Fruit fly (Drosophila melanogaster): ENCODE results near the gene Naa15-16.
A peak's percentile ranks its signal among the peaks of the same experiment; 100 is the strongest.

The Naa15-16 gene

DNA sequence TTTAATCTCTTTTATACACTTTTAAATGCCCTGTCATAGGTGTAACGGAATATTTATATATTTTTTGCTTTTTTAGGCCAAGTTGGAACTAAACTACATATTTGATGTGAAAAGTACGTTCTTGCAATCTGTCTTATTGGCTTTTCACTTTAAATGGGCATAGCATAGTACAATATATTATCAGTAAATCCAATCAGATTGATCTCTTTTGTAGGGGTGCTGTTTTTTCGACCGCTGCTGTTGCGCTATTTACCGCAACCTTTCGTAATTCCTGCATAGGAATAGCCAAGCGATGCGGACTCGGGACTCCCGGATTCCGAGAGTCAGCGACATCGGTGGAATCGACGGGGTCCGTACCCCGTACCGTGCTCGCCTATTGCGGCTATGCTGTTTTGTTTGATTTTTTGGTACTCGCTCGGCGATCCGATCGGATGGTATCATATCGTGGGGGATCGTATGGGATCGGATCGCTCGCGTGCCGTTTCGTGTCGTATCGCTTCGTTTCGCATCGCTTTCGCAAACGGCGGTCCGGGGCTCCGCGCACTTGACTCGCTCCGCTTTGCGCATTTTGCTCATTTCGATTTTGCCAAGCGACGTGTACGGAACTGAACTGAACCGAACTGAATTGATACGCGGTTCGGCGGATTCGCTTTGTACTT, 18.1 kb downstream of the Naa15-16 start:
- TF ChIP-seq CTCF (optimal IDR thresholded peaks at IDR 0.05) (no peak), CG8478 (optimal IDR thresholded peaks at IDR 0.05) (no peak)

DNA sequence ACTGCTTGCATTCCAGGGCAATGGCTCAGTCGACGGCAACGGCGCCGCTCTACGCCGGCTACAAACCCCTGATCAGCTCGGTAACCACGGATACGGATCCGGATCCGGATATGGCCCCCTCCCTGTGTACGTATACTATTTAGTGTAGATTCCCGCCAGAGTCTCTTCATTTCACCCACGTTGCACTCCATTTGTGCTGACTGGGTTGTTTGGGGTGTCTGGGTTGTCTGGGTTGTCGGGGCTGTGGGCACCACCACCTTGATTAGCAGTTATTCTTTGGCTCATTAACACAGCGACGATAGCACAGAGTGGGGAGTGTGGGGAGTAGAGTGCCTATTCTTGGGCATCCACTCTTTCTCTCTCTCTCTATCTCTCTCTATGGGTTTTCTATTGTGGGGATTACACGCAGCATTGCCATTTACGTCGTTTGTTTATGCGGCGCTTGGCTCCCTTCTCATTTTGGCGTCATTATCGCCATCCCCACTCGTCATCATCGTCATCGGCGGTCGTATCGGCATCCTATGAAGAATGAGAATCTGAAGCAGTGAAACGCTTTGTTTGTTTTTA, 19.1 kb downstream of the Naa15-16 start:
- no peak for TF ChIP-seq CTCF (optimal IDR thresholded peaks at IDR 0.05)
- no peak for TF ChIP-seq CG8478 (optimal IDR thresholded peaks at IDR 0.05)

DNA sequence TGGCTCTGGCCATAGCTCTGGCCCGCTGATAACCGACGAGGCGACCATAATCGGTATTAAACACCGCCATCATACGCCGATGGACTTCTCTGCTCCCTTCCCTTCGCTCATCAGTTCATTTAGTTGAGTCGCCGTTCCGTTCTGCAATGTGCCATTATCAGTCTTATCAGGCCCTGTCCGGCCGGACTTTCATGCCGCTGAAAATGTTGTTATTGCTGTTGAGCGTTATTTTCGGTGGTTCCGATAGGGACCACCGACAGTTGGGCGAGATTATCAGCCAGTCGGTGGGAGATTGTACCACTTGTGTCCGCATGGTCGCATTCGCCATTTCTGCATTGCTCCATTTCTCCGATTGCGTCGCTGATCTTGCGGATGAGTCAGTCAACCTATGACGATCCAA, 21.5 kb downstream of the Naa15-16 start:
- TF ChIP-seq CTCF (optimal IDR thresholded peaks at IDR 0.05): no peak
- no peak for TF ChIP-seq CG8478 (optimal IDR thresholded peaks at IDR 0.05)

DNA sequence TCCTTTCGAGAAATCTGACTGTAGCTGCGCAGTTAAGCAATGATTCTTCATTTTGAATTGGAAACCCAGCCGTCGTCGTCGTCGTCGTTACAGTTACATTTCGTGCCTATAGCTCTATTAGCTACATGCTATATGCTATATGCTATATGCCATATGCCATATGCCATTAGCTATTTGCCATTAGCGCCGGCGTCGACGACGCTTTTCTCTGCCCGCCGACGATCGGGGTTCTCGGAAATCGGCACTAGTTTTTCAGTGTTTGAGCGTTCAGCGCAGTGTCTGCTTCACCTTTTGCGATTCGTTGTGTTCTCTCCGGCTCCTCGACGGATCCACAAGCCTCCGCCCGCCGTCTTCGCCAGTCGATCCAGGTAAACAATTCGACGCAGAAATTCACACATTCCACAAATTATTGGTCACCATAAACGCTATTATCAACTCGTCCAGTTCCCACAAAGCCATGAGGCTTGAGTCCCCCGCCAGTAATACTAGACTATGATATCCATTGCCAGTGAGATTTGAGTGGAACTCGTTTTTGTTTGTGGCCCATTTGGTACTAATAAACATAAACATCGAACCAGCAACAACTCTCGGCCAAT, 24.5 kb downstream of the Naa15-16 start:
- TF ChIP-seq CTCF (optimal IDR thresholded peaks at IDR 0.05): no peak
- no peak for TF ChIP-seq CG8478 (optimal IDR thresholded peaks at IDR 0.05)

DNA sequence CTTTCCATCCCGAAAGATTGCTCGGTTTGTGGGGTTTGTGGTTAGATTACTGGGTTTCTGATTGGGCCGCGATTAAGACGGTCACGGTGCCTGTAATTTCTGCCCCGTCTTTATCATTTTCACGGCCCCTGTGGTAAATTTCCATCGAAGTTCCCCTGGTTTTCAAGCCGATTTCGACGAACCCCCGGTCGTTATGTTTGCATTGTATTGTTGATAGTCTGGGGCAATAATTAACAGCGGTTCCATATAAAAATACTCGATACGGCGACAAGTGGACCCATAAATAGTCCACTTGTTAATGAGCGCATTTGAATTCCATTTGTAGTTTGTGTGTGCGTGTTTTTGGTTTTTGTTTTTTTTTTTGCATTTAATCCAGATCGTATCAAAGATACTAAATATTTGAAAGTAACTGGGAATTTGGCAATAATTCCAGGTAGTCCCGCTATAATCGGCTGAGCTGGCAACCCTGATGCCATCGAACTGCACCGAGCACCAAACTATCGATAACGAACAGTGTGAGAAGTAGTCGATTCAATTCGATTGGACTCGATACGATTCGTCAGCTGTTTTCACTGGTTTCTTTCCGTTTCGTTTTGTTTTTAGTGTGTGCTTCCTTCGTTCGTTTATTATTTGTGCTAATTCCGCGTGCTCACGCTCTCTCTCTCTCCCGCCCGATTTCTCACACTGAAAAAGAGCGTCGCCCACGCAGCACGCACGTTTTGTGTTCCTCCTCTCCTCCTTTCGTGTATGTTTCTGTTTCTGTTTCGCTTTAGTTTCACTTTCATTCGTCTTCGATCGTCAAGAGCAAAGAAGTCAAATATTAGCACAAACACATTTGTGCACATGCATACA, 25.8 kb downstream of the Naa15-16 start:
- TF ChIP-seq CG8478 (optimal IDR thresholded peaks at IDR 0.05): no peak
- TF ChIP-seq CTCF (optimal IDR thresholded peaks at IDR 0.05): peak; percentile 36 to 46

DNA sequence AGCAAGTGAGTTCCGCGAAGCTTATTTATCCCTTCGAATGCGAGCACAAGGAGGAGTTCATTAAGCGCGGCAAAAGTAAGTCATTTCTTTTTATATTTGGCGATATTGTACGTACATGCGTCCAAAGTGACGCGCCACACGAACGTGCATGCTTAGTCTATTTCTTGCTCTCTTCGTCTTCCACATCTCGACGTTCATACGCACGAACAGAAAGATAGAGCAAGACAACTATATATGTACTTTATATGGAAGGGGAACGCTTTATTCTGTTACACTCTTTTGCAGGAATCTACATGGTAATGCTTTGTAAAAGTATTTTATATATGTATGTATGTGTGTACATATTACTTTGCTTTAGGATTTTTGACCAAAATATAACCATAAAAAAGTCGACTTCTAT, 30.4 kb downstream of the Naa15-16 start:
- TF ChIP-seq CG8478 (optimal IDR thresholded peaks at IDR 0.05) (no peak), CTCF (optimal IDR thresholded peaks at IDR 0.05) (no peak)

DNA sequence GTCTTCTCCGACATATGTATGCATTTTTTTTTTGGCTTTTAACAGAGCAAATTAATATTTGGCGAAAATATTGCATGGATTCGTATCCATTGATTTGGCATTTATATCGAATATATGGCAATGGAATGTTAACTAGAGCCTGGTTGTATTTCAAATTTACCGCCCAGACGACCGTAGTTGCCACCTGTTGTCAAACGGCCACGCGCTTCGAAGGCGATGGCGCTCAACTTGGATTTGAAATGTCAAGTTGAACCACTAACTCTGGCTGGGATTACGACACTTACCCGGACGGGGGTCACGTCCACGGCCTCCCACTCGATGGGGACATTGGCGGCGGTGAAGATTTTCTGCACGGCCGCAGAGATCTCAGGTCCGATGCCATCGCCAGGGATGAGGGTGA, 40.6 kb downstream of the Naa15-16 start:
- no peak for TF ChIP-seq CG8478 (optimal IDR thresholded peaks at IDR 0.05)
- peak in 1 of 2 experiments; percentile 11 for TF ChIP-seq CTCF (optimal IDR thresholded peaks at IDR 0.05)

DNA sequence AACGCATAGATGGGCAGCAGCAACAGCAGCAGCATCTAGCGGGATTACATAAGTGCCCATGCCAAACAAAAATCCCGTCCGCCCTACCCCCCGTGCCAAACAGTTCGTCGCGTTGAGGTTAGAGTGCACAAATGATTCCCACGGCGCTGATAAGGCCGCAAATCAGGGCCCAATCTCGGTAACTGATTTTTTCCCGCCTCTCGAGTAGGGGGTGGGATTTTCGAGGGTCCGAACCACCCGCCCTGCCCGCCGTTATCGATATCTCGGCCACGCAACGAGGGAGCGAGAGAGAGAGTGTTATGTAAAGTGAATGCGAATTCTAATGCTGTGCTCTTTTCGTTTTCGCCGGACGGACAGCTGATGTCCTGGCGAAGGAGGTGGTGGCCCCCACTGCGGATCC, 41.1 kb downstream of the Naa15-16 start:
- no peak for TF ChIP-seq CTCF (optimal IDR thresholded peaks at IDR 0.05)
- TF ChIP-seq CG8478 (optimal IDR thresholded peaks at IDR 0.05): no peak

DNA sequence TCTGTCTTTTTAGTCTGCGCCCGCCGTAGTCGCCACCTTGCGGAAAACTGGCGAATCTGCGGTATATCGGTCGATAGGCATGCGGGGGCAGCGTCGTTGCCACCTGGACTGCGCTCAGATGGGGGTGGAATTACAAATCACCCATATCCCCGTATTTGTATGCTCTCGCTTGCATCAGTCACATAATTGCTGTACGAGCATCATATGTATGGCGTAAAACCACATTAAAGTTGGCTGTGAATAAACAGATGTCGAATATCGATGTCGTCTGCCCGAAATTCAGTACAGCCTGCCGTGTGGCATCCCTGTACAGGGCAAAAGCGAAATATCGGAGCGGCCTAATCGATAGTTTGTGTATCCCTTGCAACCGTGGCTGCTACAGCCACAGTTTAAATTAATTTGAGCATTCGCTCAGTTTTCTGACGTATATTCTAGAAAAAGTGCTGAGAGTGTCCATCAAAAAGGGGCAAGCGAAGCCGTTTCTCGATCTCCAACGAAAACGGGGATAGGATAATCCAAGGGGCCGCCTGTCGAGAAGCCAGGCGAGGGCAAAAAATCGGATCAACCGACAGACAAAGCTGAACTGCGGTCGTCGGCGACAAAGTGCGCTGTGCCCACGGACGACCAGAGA, 42.1 kb downstream of the Naa15-16 start, which contains the start of the genes Idh3a and CoRest:
TSS of gene Idh3a (minus strand) at position 58 of the 631 bp plus-strand sequence.
TSS of gene CoRest (plus strand) at position 177 of the 631 bp plus-strand sequence.
- TF ChIP-seq CG8478 (optimal IDR thresholded peaks at IDR 0.05) (no peak), CTCF (optimal IDR thresholded peaks at IDR 0.05) (peak; percentile 83 to 92)

DNA sequence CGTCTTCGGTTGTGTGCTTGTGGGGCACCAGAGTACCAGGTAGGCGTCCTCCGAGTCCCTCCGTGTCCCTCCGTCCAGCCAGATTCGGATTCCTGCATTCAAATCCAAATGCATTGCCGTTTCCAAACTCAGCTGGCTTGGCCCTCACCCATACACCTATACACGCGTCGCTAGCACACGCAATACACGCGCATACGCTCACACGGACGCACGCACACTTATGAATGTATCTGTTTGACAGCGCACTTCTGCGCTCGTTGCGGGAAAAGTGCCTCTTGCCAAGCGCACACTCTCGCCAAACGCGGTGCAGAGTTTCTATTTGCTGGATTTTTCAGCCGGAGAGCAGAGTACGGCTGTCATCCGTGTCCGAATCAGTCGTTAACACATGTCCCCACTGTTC, 42.8 kb downstream of the Naa15-16 start:
- TF ChIP-seq CTCF (optimal IDR thresholded peaks at IDR 0.05) (no peak), CG8478 (optimal IDR thresholded peaks at IDR 0.05) (no peak)

DNA sequence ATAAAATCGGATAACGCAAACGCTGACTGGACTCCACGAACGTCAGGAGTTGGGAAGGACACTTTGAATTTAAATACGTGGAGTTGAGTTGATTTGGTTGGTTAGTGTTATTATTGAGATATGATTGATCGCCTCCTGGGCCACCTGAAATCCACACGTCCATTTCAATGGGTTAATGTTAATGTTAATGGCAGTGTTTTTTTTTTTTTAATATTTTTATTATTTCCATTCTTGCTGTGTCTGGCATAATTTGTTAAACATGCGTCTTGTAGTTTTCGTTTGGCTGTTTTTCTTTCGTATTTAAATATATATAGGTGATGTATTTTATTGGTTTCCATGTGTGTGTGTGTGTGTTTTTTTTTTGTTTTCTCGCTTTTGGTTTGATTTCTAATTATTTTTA, 51.9 kb downstream of the Naa15-16 start, which contains the start of gene CG12231:
TSS of gene CG12231 (minus strand) at position 101 of the 400 bp plus-strand sequence.
- TF ChIP-seq CG8478 (optimal IDR thresholded peaks at IDR 0.05): no peak
- no peak for TF ChIP-seq CTCF (optimal IDR thresholded peaks at IDR 0.05)

All from S2 (cell line).